Worm (Caenorhabditis elegans) whole organism, L4 larva: ENCODE data around the gene fbxa-150.
"Not testable (repeated sequence)": the region's sequence is repeated elsewhere in the genome, so short reads cannot be mapped to it uniquely, and the experiment has no call there.

Experiments used
- aly-2 ChIP-seq: sonication (generic microtip); optimal IDR thresholded peaks from 2 replicates; lab custom pipeline; 2018; ENCODE audit warnings: missing biosample characterization, missing genetic modification characterization
- dpl-1 ChIP-seq: fragments of 150-350 bp; optimal IDR thresholded peaks from 2 replicates; lab custom pipeline; 2014; ENCODE audit warnings: missing biosample characterization, missing genetic modification reagents, missing genetic modification characterization
- fos-1 ChIP-seq: fragments of 150-350 bp; optimal IDR thresholded peaks from 2 replicates; lab custom pipeline; 2014; ENCODE audit warnings: missing biosample characterization, missing genetic modification characterization
- lsy-2 ChIP-seq, 2 experiments: fragments of 150-350 bp in 1 of 2; sonication (generic microtip) in 1 of 2; optimal IDR thresholded peaks; 2 replicates each; lab custom pipeline; 2014 to 2017; ENCODE audit warnings: missing biosample characterization in 2 of 2, missing genetic modification characterization in 2 of 2
- mdt-29 ChIP-seq: fragments of 200-800 bp; sonication (Bioruptor generic); IDR thresholded peaks from 2 replicates; pipeline ENCODE4 v1.3.6; 2022; ENCODE audit warnings: missing genetic modification reagents, missing genetic modification characterization, missing compliant biosample characterization
- nhr-237 ChIP-seq: sonication (generic microtip); optimal IDR thresholded peaks from 2 replicates; lab custom pipeline; 2017; ENCODE audit warnings: missing biosample characterization, missing genetic modification characterization
- unc-62 ChIP-seq, 3 experiments: fragments of 150-350 bp in 1 of 3; sonication (generic microtip); optimal IDR thresholded peaks in 2 of 3; peaks in 1 of 3; 1 replicate in 1 of 3; 2 replicates in 2 of 3; lab custom pipeline; 2014 to 2017; ENCODE audit warnings: missing biosample characterization in 3 of 3, missing genetic modification characterization in 3 of 3, missing genetic modification reagents in 3 of 3, missing genotype in 1 of 3

DNA sequence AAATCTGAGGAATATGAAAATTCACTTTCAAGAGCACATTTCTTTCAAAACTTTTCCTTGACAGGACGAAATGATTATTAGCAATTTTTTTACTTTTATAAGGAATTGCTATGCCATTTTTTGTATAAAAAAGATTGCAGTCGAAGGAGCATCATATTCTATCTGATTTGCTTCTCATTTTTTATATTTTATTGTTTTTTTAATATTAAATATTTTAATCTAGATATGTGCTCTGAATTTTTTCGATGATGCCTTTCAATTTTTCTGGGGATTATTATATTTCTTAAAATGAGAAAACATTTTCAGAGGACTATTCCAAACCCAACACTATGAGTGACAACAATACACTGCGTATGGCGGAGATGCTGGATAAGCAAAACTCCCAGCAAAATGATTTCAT is 41.7 kb downstream of the fbxa-150 start, which contains the start of gene F26F2.13:
- TF ChIP-seq aly-2 (tag; lab: Kevin White, UChicago); mdt-29; nhr-237 (tag; lab: Kevin White, UChicago); lsy-2 (tag; optimal IDR thresholded peaks at IDR 0.05; lab: Kevin White, UChicago); dpl-1 (GFP tag; lab: Kevin White, UChicago); fos-1 (tag; lab: Kevin White, UChicago); unc-62 (GFP tag; optimal IDR thresholded peaks at IDR 0.05 in 1 of 2; lab: Kevin White, UChicago); unc-62 (tag; optimal IDR thresholded peaks at IDR 0.05; lab: Kevin White, UChicago): not testable (repeated sequence)
